Fruit fly (Drosophila melanogaster) whole organism, embryonic: ENCODE results near the gene D.

Experiments used
- CG10209 ChIP-seq: fragments of 200-800 bp; sonication (Bioruptor generic); optimal IDR thresholded peaks from 3 replicates; lab custom pipeline; 2017; ENCODE audit warnings: missing biosample characterization, mild to moderate bottlenecking, missing genetic modification characterization, missing genetic modification reagents
- CG11560 ChIP-seq: fragments of 200-800 bp; sonication (Bioruptor generic); IDR thresholded peaks from 3 replicates; pipeline ENCODE4 v1.3.6; 2022; ENCODE audit warnings: missing biosample characterization, missing genetic modification characterization
- CG12391 ChIP-seq: fragments of 200-800 bp; sonication (Bioruptor generic); optimal IDR thresholded peaks from 3 replicates; lab custom pipeline; 2018; ENCODE audit warnings: missing biosample characterization, mild to moderate bottlenecking, missing genetic modification characterization, moderate library complexity
- CG12942 ChIP-seq: fragments of 200-800 bp; sonication (Bioruptor generic); optimal IDR thresholded peaks from 3 replicates; lab custom pipeline; 2016; ENCODE audit warnings: missing biosample characterization, missing genetic modification characterization
- CG13624 ChIP-seq: fragments of 200-800 bp; sonication (Bioruptor generic); optimal IDR thresholded peaks from 2 replicates; lab custom pipeline; 2016; ENCODE audit warnings: missing biosample characterization, missing genetic modification characterization
- CG15696 ChIP-seq: fragments of 200-800 bp; sonication (Bioruptor generic); optimal IDR thresholded peaks from 2 replicates; lab custom pipeline; 2019; ENCODE audit warnings: missing biosample characterization, mild to moderate bottlenecking, missing genetic modification characterization, moderate library complexity
- CG17829 ChIP-seq: fragments of 200-800 bp; optimal IDR thresholded peaks from 2 replicates; lab custom pipeline; 2019; ENCODE audit warnings: missing biosample characterization, mild to moderate bottlenecking, missing genetic modification characterization, moderate library complexity
- CG18011 ChIP-seq: fragments of 200-800 bp; sonication (Bioruptor generic); optimal IDR thresholded peaks from 2 replicates; lab custom pipeline; 2017; ENCODE audit warnings: missing biosample characterization, missing genetic modification characterization, mild to moderate bottlenecking, moderate library complexity, missing genotype
- CG18262 ChIP-seq: fragments of 200-800 bp; optimal IDR thresholded peaks from 3 replicates; lab custom pipeline; 2019; ENCODE audit warnings: missing biosample characterization, mild to moderate bottlenecking, missing genetic modification characterization, moderate library complexity
- CG1832 ChIP-seq: fragments of 200-800 bp; sonication (Bioruptor generic); optimal IDR thresholded peaks from 2 replicates; lab custom pipeline; 2017; ENCODE audit warnings: missing biosample characterization, mild to moderate bottlenecking, missing genetic modification characterization, inconsistent platforms
- CG2199 ChIP-seq: fragments of 200-800 bp; sonication (Bioruptor generic); IDR thresholded peaks from 3 replicates; pipeline ENCODE4 v1.3.6; 2022; ENCODE audit warnings: missing biosample characterization, missing genetic modification characterization
- CG2712 ChIP-seq: fragments of 200-800 bp; optimal IDR thresholded peaks from 3 replicates; lab custom pipeline; 2019; ENCODE audit warnings: missing biosample characterization, mild to moderate bottlenecking, missing genetic modification characterization, moderate library complexity
- CG31441 ChIP-seq: fragments of 200-800 bp; sonication (Bioruptor generic); IDR thresholded peaks from 2 replicates; pipeline ENCODE4 v1.3.6; 2022; ENCODE audit warnings: missing biosample characterization, missing genetic modification characterization
- CG32772 ChIP-seq: fragments of 200-800 bp; sonication (Bioruptor generic); IDR thresholded peaks from 2 replicates; pipeline ENCODE4 v1.3.6; 2022; ENCODE audit warnings: missing biosample characterization, missing genetic modification characterization
- CG6813 ChIP-seq: fragments of 200-800 bp; sonication (Bioruptor generic); optimal IDR thresholded peaks from 2 replicates; lab custom pipeline; 2017; ENCODE audit warnings: missing biosample characterization, missing genetic modification characterization, mild to moderate bottlenecking, moderate library complexity, missing genetic modification reagents
- CG7987 ChIP-seq: fragments of 200-800 bp; sonication (Bioruptor generic); optimal IDR thresholded peaks from 2 replicates; lab custom pipeline; 2018; ENCODE audit warnings: missing biosample characterization, mild to moderate bottlenecking, missing genetic modification characterization, moderate library complexity
- CG9215 ChIP-seq: fragments of 200-800 bp; sonication (Bioruptor generic); IDR thresholded peaks from 2 replicates; pipeline ENCODE4 v1.3.6; 2022; ENCODE audit warnings: missing biosample characterization, missing genetic modification characterization
- D ChIP-seq, 2 experiments: fragments of 200-800 bp in 1 of 2; fragments of >200 bp in 1 of 2; sonication (Bioruptor generic) in 1 of 2; optimal IDR thresholded peaks; 2 replicates in 1 of 2; 3 replicates in 1 of 2; lab custom pipeline; 2017; ENCODE audit warnings: mild to moderate bottlenecking in 1 of 2, missing biosample characterization in 1 of 2, missing genetic modification characterization in 1 of 2, missing genetic modification reagents in 1 of 2
- Elba2 ChIP-seq: fragments of 200-800 bp; sonication (Bioruptor generic); optimal IDR thresholded peaks from 3 replicates; lab custom pipeline; 2016; ENCODE audit warnings: missing biosample characterization, missing genetic modification characterization
- HLH54F ChIP-seq: fragments of 200-800 bp; sonication (Bioruptor generic); optimal IDR thresholded peaks from 3 replicates; lab custom pipeline; 2016; ENCODE audit warnings: missing biosample characterization, missing genetic modification characterization
- Hey ChIP-seq: fragments of 200-800 bp; sonication (Bioruptor generic); optimal IDR thresholded peaks from 3 replicates; lab custom pipeline; 2018; ENCODE audit warnings: missing biosample characterization, mild to moderate bottlenecking, missing genetic modification characterization
- Mrtf ChIP-seq: fragments of 200-800 bp; sonication (Bioruptor generic); IDR thresholded peaks from 3 replicates; pipeline ENCODE4 v1.3.6; 2022; ENCODE audit warnings: missing biosample characterization, missing genetic modification characterization
- bsh ChIP-seq, 2 experiments: fragments of 200-800 bp; sonication (Bioruptor generic); optimal IDR thresholded peaks; 2 replicates each; lab custom pipeline; 2017 to 2018; ENCODE audit warnings: mild to moderate bottlenecking in 2 of 2, missing biosample characterization in 2 of 2, missing genetic modification characterization in 2 of 2, moderate library complexity in 1 of 2
- cad ChIP-seq: fragments of >200 bp; optimal IDR thresholded peaks from 2 replicates; lab custom pipeline; 2017; ENCODE audit warnings: missing biosample characterization, missing genetic modification characterization
- chinmo ChIP-seq: fragments of 200-800 bp; sonication (Bioruptor generic); IDR thresholded peaks from 4 replicates; pipeline ENCODE4 v1.3.6; 2022; ENCODE audit warnings: missing biosample characterization, missing genetic modification characterization; ENCODE audit not compliant: partially characterized antibody
- eve ChIP-seq, 2 experiments: fragments of >200 bp; optimal IDR thresholded peaks; 2 replicates each; lab custom pipeline; 2017; ENCODE audit warnings: missing biosample characterization in 2 of 2, missing genetic modification characterization in 2 of 2
- fd64A ChIP-seq: fragments of 200-800 bp; sonication (Bioruptor generic); optimal IDR thresholded peaks from 3 replicates; lab custom pipeline; 2018; ENCODE audit warnings: missing biosample characterization, mild to moderate bottlenecking, missing genetic modification characterization
- gem ChIP-seq: fragments of 200-800 bp; sonication (Bioruptor generic); optimal IDR thresholded peaks from 2 replicates; lab custom pipeline; 2019; ENCODE audit warnings: missing biosample characterization, mild to moderate bottlenecking, missing genetic modification characterization, moderate library complexity
- grau ChIP-seq: fragments of 200-800 bp; optimal IDR thresholded peaks from 3 replicates; lab custom pipeline; 2019; ENCODE audit warnings: missing biosample characterization, mild to moderate bottlenecking, missing genetic modification characterization, moderate library complexity
- kah ChIP-seq: fragments of 200-800 bp; sonication (Bioruptor generic); optimal IDR thresholded peaks from 2 replicates; lab custom pipeline; 2018; ENCODE audit warnings: missing biosample characterization, mild to moderate bottlenecking, missing genetic modification characterization
- kay ChIP-seq: fragments of 200-800 bp; sonication (Bioruptor generic); optimal IDR thresholded peaks from 2 replicates; lab custom pipeline; 2016; ENCODE audit warnings: missing biosample characterization, missing genetic modification characterization
- lilli ChIP-seq: fragments of 200-800 bp; sonication (Bioruptor generic); optimal IDR thresholded peaks from 3 replicates; lab custom pipeline; 2016; ENCODE audit warnings: missing biosample characterization, missing genetic modification characterization
- lmd ChIP-seq: fragments of 200-800 bp; sonication (Bioruptor generic); IDR thresholded peaks from 2 replicates; pipeline ENCODE4 v1.3.6; 2022; ENCODE audit warnings: missing biosample characterization, missing genetic modification characterization
- lola ChIP-seq, 3 experiments: fragments of >200 bp in 2 of 3; fragments of 200-800 bp in 1 of 3; sonication (Bioruptor generic) in 1 of 3; optimal IDR thresholded peaks; 2 replicates each; lab custom pipeline; 2017 to 2019; ENCODE audit warnings: missing biosample characterization in 3 of 3, missing genetic modification characterization in 3 of 3, mild to moderate bottlenecking in 1 of 3, moderate library complexity in 1 of 3
- oc ChIP-seq: fragments of 200-800 bp; sonication (Bioruptor generic); optimal IDR thresholded peaks from 2 replicates; lab custom pipeline; 2018; ENCODE audit warnings: missing biosample characterization, mild to moderate bottlenecking, missing genetic modification characterization, moderate library complexity
- pros ChIP-seq: fragments of 200-800 bp; sonication (Bioruptor generic); optimal IDR thresholded peaks from 3 replicates; lab custom pipeline; 2019; ENCODE audit warnings: missing biosample characterization, mild to moderate bottlenecking, missing genetic modification characterization, moderate library complexity
- row ChIP-seq: fragments of 200-800 bp; sonication (Bioruptor generic); IDR thresholded peaks from 3 replicates; pipeline ENCODE4 v1.3.6; 2022; ENCODE audit warnings: missing biosample characterization, missing genetic modification characterization
- tll ChIP-seq, 2 experiments: fragments of 200-800 bp in 1 of 2; fragments of >200 bp in 1 of 2; sonication (Bioruptor generic) in 1 of 2; optimal IDR thresholded peaks; 2 replicates each; lab custom pipeline; 2017 to 2019; ENCODE audit warnings: missing biosample characterization in 2 of 2, missing genetic modification characterization in 2 of 2, mild to moderate bottlenecking in 1 of 2, moderate library complexity in 1 of 2
- trh ChIP-seq: fragments of 200-800 bp; sonication (Bioruptor generic); optimal IDR thresholded peaks from 2 replicates; lab custom pipeline; 2016; ENCODE audit warnings: missing biosample characterization, missing genetic modification characterization
- zen ChIP-seq: fragments of 200-800 bp; sonication (Bioruptor generic); optimal IDR thresholded peaks from 3 replicates; lab custom pipeline; 2018; ENCODE audit warnings: missing biosample characterization, mild to moderate bottlenecking, missing genetic modification characterization, moderate library complexity
- zf30C ChIP-seq: fragments of 200-800 bp; sonication (Bioruptor generic); optimal IDR thresholded peaks from 3 replicates; lab custom pipeline; 2018; ENCODE audit warnings: missing biosample characterization, mild to moderate bottlenecking, missing genetic modification characterization

D gene

DNA sequence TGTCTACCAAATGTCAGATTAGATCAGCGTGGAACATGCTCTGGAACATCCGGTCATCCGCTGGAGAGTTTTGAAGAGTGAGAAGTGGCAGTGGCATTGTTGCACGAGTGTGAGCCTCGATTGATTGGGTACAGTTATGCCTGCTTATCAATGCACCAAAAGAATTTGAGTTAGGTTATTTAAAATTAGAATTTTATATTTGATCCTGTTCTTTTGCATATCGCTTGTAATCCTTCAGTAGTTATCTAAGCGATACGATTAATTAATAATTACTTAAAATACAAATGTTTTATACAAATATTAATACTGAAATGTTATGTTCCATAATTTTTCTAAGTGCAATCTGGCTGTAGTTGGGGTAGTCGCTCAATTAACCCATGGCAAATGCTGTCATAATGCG is 25.8 kb downstream of the D start (continued):
- TF ChIP-seq CG1832 (GFP tag; lab: Kevin White, UChicago) (no peak), fd64A (no peak), kay (no peak), CG10209 (GFP tag; lab: Kevin White, UChicago) (no peak), CG2712 (tag; lab: Kevin White, UChicago) (peak; percentile 62), CG9215 (GFP tag; lab: Robert Waterston, UW) (no peak), CG13624 (no peak), row (GFP tag; lab: Robert Waterston, UW) (peak; percentile 34; the same call in 1 of the 3 replicates), trh (no peak), grau (peak; percentile 26), chinmo (no peak), CG18011 (no peak), lilli (GFP tag; lab: Kevin White, UChicago) (no peak), eve (GFP tag; optimal IDR thresholded peaks at IDR 0.05; lab: Kevin White, UChicago) (no peak), gem (tag; lab: Kevin White, UChicago) (peak; percentile 36), tll (GFP tag; optimal IDR thresholded peaks at IDR 0.05; lab: Kevin White, UChicago) (no peak), CG31441 (GFP tag; lab: Robert Waterston, UW) (0 out of 2 replicates have a peak, but pooled peaks have one; percentile 16), lmd (GFP tag; lab: Robert Waterston, UW) (0 out of 2 replicates have a peak, but pooled peaks have one; percentile 6), CG17829 (tag; lab: Kevin White, UChicago) (peak; percentile 47), Elba2 (no peak), CG12942 (GFP tag; lab: Kevin White, UChicago) (no peak), CG15696 (peak; percentile 51), lola (GFP tag; optimal IDR thresholded peaks at IDR 0.05; lab: Kevin White, UChicago) (peak in 1 of 3 experiments; percentile 17), CG11560 (no peak), CG32772 (GFP tag; lab: Robert Waterston, UW) (no peak), CG18262 (tag; lab: Kevin White, UChicago) (peak; percentile 48), bsh (GFP tag; optimal IDR thresholded peaks at IDR 0.05; lab: Kevin White, UChicago) (peak in 1 of 2 experiments; percentile 7), CG7987 (no peak), Hey (tag; lab: Kevin White, UChicago) (no peak), CG12391 (tag; lab: Kevin White, UChicago) (peak; percentile 4), CG6813 (GFP tag; lab: Kevin White, UChicago) (no peak), HLH54F (no peak)

DNA sequence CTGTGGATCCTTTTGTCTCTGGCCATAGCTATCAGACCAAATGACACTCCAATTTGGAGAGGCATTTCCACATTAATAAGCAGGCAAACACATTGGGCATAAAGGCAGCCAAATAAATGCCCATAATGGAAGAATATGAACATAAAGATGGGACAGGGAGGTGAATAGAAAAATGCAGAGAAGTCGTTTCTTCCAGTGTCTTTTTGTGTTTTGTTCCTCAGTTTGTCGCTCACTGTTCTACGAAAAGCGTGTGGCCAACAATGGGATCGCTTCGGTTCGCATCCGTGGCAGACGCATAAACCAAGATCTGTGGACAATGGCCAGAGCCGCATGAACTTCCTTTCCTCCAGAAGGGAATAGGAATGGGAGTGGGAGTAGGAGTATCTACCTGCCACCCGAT is 27.0 kb downstream of the D start:
- TF ChIP-seq pros (GFP tag; lab: Kevin White, UChicago), result peak; percentile 32
- peak; percentile 61 for TF ChIP-seq zf30C (GFP tag; lab: Kevin White, UChicago)
- TF ChIP-seq CG2199 (GFP tag; lab: Robert Waterston, UW), result peak; percentile 75; the same call in 1 of the 3 replicates
- peak; percentile 22 for TF ChIP-seq zen
- no peak for TF ChIP-seq oc (tag; lab: Kevin White, UChicago)
- TF ChIP-seq kah, result no peak
- peak; percentile 57 for TF ChIP-seq cad (GFP tag; lab: Kevin White, UChicago)
- no peak for TF ChIP-seq Mrtf
- TF ChIP-seq D (optimal IDR thresholded peaks at IDR 0.05; lab: Kevin White, UChicago), result peak; percentile 100
- TF ChIP-seq D (GFP tag; optimal IDR thresholded peaks at IDR 0.05; lab: Kevin White, UChicago), result peak; percentile 3
